Fruit fly (Drosophila melanogaster) whole organism, embryonic: ENCODE results near the gene CG43759.

Experiments used
- Awh ChIP-seq: fragments of 200-800 bp; sonication (Bioruptor generic); IDR thresholded peaks from 2 replicates; pipeline ENCODE4, ENCODE4 v1.3.6; 2022; ENCODE audit warnings: missing biosample characterization, missing genetic modification characterization
- C15 ChIP-seq: fragments of 200-800 bp; sonication (Bioruptor generic); IDR thresholded peaks from 3 replicates; pipeline ENCODE4 v1.3.6; 2022; ENCODE audit warnings: missing biosample characterization, missing genetic modification characterization
- CG10209 ChIP-seq: fragments of 200-800 bp; sonication (Bioruptor generic); optimal IDR thresholded peaks from 3 replicates; lab custom pipeline; 2017; ENCODE audit warnings: missing biosample characterization, mild to moderate bottlenecking, missing genetic modification characterization, missing genetic modification reagents
- CG1024 ChIP-seq: fragments of 200-800 bp; sonication (Bioruptor generic); IDR thresholded peaks from 2 replicates; pipeline ENCODE4 v1.3.6; 2022; ENCODE audit warnings: missing biosample characterization, missing genetic modification characterization
- CG10267 ChIP-seq: fragments of 200-800 bp; sonication (Bioruptor generic); optimal IDR thresholded peaks from 2 replicates; lab custom pipeline; 2018; ENCODE audit warnings: missing biosample characterization, mild to moderate bottlenecking, missing genetic modification characterization, moderate library complexity
- CG10979 ChIP-seq: fragments of 200-800 bp; sonication (Bioruptor generic); optimal IDR thresholded peaks from 2 replicates; lab custom pipeline; 2018; ENCODE audit warnings: missing biosample characterization, mild to moderate bottlenecking, missing genetic modification characterization, moderate library complexity
- CG11247 ChIP-seq: fragments of 200-800 bp; sonication (Bioruptor generic); IDR thresholded peaks from 2 replicates; pipeline ENCODE4 v1.3.6; 2022; ENCODE audit warnings: missing biosample characterization, missing genetic modification characterization
- CG11695 ChIP-seq: fragments of 200-800 bp; sonication (Bioruptor generic); IDR thresholded peaks from 3 replicates; pipeline ENCODE4 v1.3.6; 2022; ENCODE audit warnings: missing biosample characterization, missing genetic modification characterization
- CG11696 ChIP-seq: fragments of 200-800 bp; sonication (Bioruptor generic); IDR thresholded peaks from 2 replicates; pipeline ENCODE4 v1.3.6; 2022; ENCODE audit warnings: missing biosample characterization, missing genetic modification characterization
- CG1647 ChIP-seq: fragments of 200-800 bp; sonication (Bioruptor generic); optimal IDR thresholded peaks from 3 replicates; lab custom pipeline; 2016; ENCODE audit warnings: missing biosample characterization, missing genetic modification characterization
- CG16813 ChIP-seq: fragments of 200-800 bp; sonication (Bioruptor generic); IDR thresholded peaks from 3 replicates; pipeline ENCODE4 v1.3.6; 2022; ENCODE audit warnings: missing biosample characterization, missing genetic modification characterization; ENCODE audit not compliant: partially characterized antibody
- CG16815 ChIP-seq: fragments of 200-800 bp; sonication (Bioruptor generic); optimal IDR thresholded peaks from 3 replicates; lab custom pipeline; 2017; ENCODE audit warnings: missing biosample characterization, mild to moderate bottlenecking, missing genetic modification characterization
- CG16863 ChIP-seq: fragments of 200-800 bp; sonication (Bioruptor generic); optimal IDR thresholded peaks from 3 replicates; lab custom pipeline; 2016; ENCODE audit warnings: missing biosample characterization, missing genetic modification characterization
- CG17361 ChIP-seq: fragments of 200-800 bp; sonication (Bioruptor generic); IDR thresholded peaks from 3 replicates; pipeline ENCODE4 v1.3.6; 2022; ENCODE audit warnings: missing biosample characterization, missing genetic modification characterization
- CG30403 ChIP-seq: fragments of 200-800 bp; sonication (Bioruptor generic); optimal IDR thresholded peaks from 3 replicates; lab custom pipeline; 2016; ENCODE audit warnings: missing biosample characterization, missing genetic modification characterization
- CG3995 ChIP-seq: fragments of 200-800 bp; sonication (Bioruptor generic); optimal IDR thresholded peaks from 3 replicates; lab custom pipeline; 2016; ENCODE audit warnings: missing biosample characterization, missing genetic modification characterization
- CG4360 ChIP-seq: fragments of 200-800 bp; sonication (Bioruptor generic); IDR thresholded peaks from 2 replicates; pipeline ENCODE4 v1.3.6; 2022; ENCODE audit warnings: missing biosample characterization, missing genetic modification characterization
- CG6689 ChIP-seq: fragments of 200-800 bp; sonication (Bioruptor generic); IDR thresholded peaks from 2 replicates; pipeline ENCODE4 v1.3.6; 2022; ENCODE audit warnings: missing biosample characterization, missing genetic modification characterization
- CG9609 ChIP-seq: fragments of 200-800 bp; sonication (Bioruptor generic); optimal IDR thresholded peaks from 3 replicates; lab custom pipeline; 2016; ENCODE audit warnings: missing biosample characterization, missing genetic modification characterization
- Camta ChIP-seq: fragments of 200-800 bp; sonication (Bioruptor generic); optimal IDR thresholded peaks from 2 replicates; lab custom pipeline; 2016; ENCODE audit warnings: missing biosample characterization, missing genetic modification characterization
- D ChIP-seq, 2 experiments: fragments of 200-800 bp in 1 of 2; fragments of >200 bp in 1 of 2; sonication (Bioruptor generic) in 1 of 2; optimal IDR thresholded peaks; 2 replicates in 1 of 2; 3 replicates in 1 of 2; lab custom pipeline; 2017; ENCODE audit warnings: mild to moderate bottlenecking in 1 of 2, missing biosample characterization in 1 of 2, missing genetic modification characterization in 1 of 2, missing genetic modification reagents in 1 of 2
- HLH3B ChIP-seq: fragments of 200-800 bp; sonication (Bioruptor generic); IDR thresholded peaks from 2 replicates; pipeline ENCODE4 v1.3.6; 2022; ENCODE audit warnings: missing biosample characterization, missing genetic modification characterization
- MESR4 ChIP-seq: fragments of 200-800 bp; sonication (Bioruptor generic); optimal IDR thresholded peaks from 2 replicates; lab custom pipeline; 2018; ENCODE audit warnings: missing biosample characterization, mild to moderate bottlenecking, missing genetic modification characterization, moderate library complexity
- Med ChIP-seq: fragments of 200-800 bp; sonication (Bioruptor generic); peaks from one replicate; lab custom pipeline; 2016; ENCODE audit warnings: missing biosample characterization, missing genetic modification characterization, mild to moderate bottlenecking, inconsistent platforms, moderate library complexity
- NC2β ChIP-seq: fragments of 200-800 bp; sonication (Bioruptor generic); optimal IDR thresholded peaks from 2 replicates; lab custom pipeline; 2016; ENCODE audit warnings: missing biosample characterization, missing genetic modification characterization
- Optix ChIP-seq: fragments of 200-800 bp; sonication (Bioruptor generic); IDR thresholded peaks from 3 replicates; pipeline ENCODE4 v1.3.6; 2022; ENCODE audit warnings: missing biosample characterization, missing genetic modification characterization
- Pdp1 ChIP-seq, 2 experiments: fragments of 200-800 bp; sonication (Bioruptor generic); optimal IDR thresholded peaks; 3 replicates each; lab custom pipeline; 2016; ENCODE audit warnings: missing biosample characterization in 2 of 2, missing genetic modification characterization in 2 of 2, mild to moderate bottlenecking in 1 of 2, moderate library complexity in 1 of 2
- Rx ChIP-seq: fragments of 200-800 bp; sonication (Bioruptor generic); IDR thresholded peaks from 2 replicates; pipeline ENCODE4 v1.3.6; 2022; ENCODE audit warnings: missing biosample characterization, missing genetic modification characterization
- Scr ChIP-seq: fragments of 200-800 bp; sonication (Bioruptor generic); IDR thresholded peaks from 2 replicates; pipeline ENCODE4 v1.3.6; 2022; ENCODE audit warnings: missing biosample characterization, missing genetic modification characterization; ENCODE audit not compliant: partially characterized antibody
- Ssrp ChIP-seq: fragments of 200-800 bp; sonication (Bioruptor generic); optimal IDR thresholded peaks from 2 replicates; lab custom pipeline; 2018; ENCODE audit warnings: missing biosample characterization, mild to moderate bottlenecking, missing genetic modification characterization, moderate library complexity
- Xbp1 ChIP-seq: fragments of 200-800 bp; sonication (Bioruptor generic); optimal IDR thresholded peaks from 3 replicates; lab custom pipeline; 2016; ENCODE audit warnings: missing biosample characterization, mild to moderate bottlenecking, missing genetic modification characterization
- YL-1 ChIP-seq: fragments of 200-800 bp; sonication (Bioruptor generic); optimal IDR thresholded peaks from 3 replicates; lab custom pipeline; 2017; ENCODE audit warnings: missing biosample characterization, mild to moderate bottlenecking, missing genetic modification characterization
- bowl ChIP-seq: fragments of 200-800 bp; sonication (Bioruptor generic); IDR thresholded peaks from 2 replicates; pipeline ENCODE4 v1.3.6; 2022; ENCODE audit warnings: missing biosample characterization, missing genetic modification characterization
- btn ChIP-seq: fragments of 200-800 bp; sonication (Bioruptor generic); optimal IDR thresholded peaks from 2 replicates; lab custom pipeline; 2016; ENCODE audit warnings: missing biosample characterization, missing genetic modification characterization
- chn ChIP-seq: fragments of 200-800 bp; sonication (Bioruptor generic); optimal IDR thresholded peaks from 2 replicates; lab custom pipeline; 2016; ENCODE audit warnings: missing biosample characterization, missing genetic modification characterization
- dmrt11E ChIP-seq: fragments of 200-800 bp; sonication (Bioruptor generic); optimal IDR thresholded peaks from 3 replicates; lab custom pipeline; 2018; ENCODE audit warnings: missing biosample characterization, mild to moderate bottlenecking, missing genetic modification characterization, moderate library complexity
- en ChIP-seq: fragments of 200-800 bp; sonication (Bioruptor generic); optimal IDR thresholded peaks from 2 replicates; lab custom pipeline; 2016; ENCODE audit warnings: missing biosample characterization, missing genetic modification characterization
- ewg ChIP-seq: fragments of 200-800 bp; sonication (Bioruptor generic); optimal IDR thresholded peaks from 3 replicates; lab custom pipeline; 2017; ENCODE audit warnings: mild to moderate bottlenecking, missing biosample characterization, missing genetic modification reagents, missing genetic modification characterization
- gem ChIP-seq: fragments of 200-800 bp; sonication (Bioruptor generic); optimal IDR thresholded peaks from 2 replicates; lab custom pipeline; 2019; ENCODE audit warnings: missing biosample characterization, mild to moderate bottlenecking, missing genetic modification characterization, moderate library complexity
- gsb-n ChIP-seq: fragments of 200-800 bp; sonication (Bioruptor generic); optimal IDR thresholded peaks from 3 replicates; lab custom pipeline; 2018; ENCODE audit warnings: missing biosample characterization, mild to moderate bottlenecking, missing genetic modification characterization
- hth ChIP-seq: fragments of >200 bp; optimal IDR thresholded peaks from 2 replicates; lab custom pipeline; 2017; ENCODE audit warnings: inconsistent platforms
- jigr1 ChIP-seq: fragments of 200-800 bp; sonication (Bioruptor generic); IDR thresholded peaks from 3 replicates; pipeline ENCODE4 v1.3.6; 2022; ENCODE audit warnings: missing biosample characterization, missing genetic modification characterization
- nmo ChIP-seq: fragments of 200-800 bp; sonication (Bioruptor generic); optimal IDR thresholded peaks from 2 replicates; lab custom pipeline; 2018; ENCODE audit warnings: missing biosample characterization, mild to moderate bottlenecking, missing genetic modification characterization, moderate library complexity
- sc ChIP-seq, 3 experiments: fragments of >200 bp in 2 of 3; fragments of 200-800 bp in 1 of 3; sonication (Bioruptor generic) in 1 of 3; optimal IDR thresholded peaks; 2 replicates in 2 of 3; 3 replicates in 1 of 3; lab custom pipeline; 2017; ENCODE audit warnings: mild to moderate bottlenecking in 1 of 3, missing biosample characterization in 1 of 3, missing genetic modification characterization in 1 of 3, missing genetic modification reagents in 1 of 3
- sens-2 ChIP-seq: fragments of 200-800 bp; sonication (Bioruptor generic); IDR thresholded peaks from 2 replicates; pipeline ENCODE4 v1.3.6; 2022; ENCODE audit warnings: missing biosample characterization, missing genetic modification characterization
- sisA ChIP-seq: fragments of 200-800 bp; sonication (Bioruptor generic); IDR thresholded peaks from 2 replicates; pipeline ENCODE4 v1.3.6; 2022; ENCODE audit warnings: missing biosample characterization, missing genetic modification characterization
- stc ChIP-seq: fragments of 200-800 bp; sonication (Bioruptor generic); IDR thresholded peaks from 2 replicates; pipeline ENCODE4 v1.3.6; 2022; ENCODE audit warnings: missing biosample characterization, missing genetic modification characterization
- tgo ChIP-seq: fragments of 200-800 bp; sonication (Bioruptor generic); IDR thresholded peaks from 3 replicates; pipeline ENCODE4 v1.3.6; 2022; ENCODE audit warnings: missing biosample characterization, missing genetic modification characterization
- tin ChIP-seq: fragments of 200-800 bp; sonication (Bioruptor generic); optimal IDR thresholded peaks from 3 replicates; lab custom pipeline; 2016; ENCODE audit warnings: missing biosample characterization, missing genetic modification characterization
- ttk ChIP-seq: fragments of 200-800 bp; sonication (Bioruptor generic); IDR thresholded peaks from 2 replicates; pipeline ENCODE4 v2.1.2; 2022; ENCODE audit warnings: missing biosample characterization, missing genetic modification characterization

Gene CG43759

dm6 chrX:18923531-18923930, 6.6 kb upstream of the CG43759 start (continued):
- TF ChIP-seq D (optimal IDR thresholded peaks at IDR 0.05; lab: Kevin White, UChicago) (no peak), D (GFP tag; optimal IDR thresholded peaks at IDR 0.05; lab: Kevin White, UChicago) (peak; percentile 61), CG10979 (tag; lab: Kevin White, UChicago) (peak; percentile 77), CG16863 (GFP tag; lab: Kevin White, UChicago) (peak; percentile 18), chn (GFP tag; lab: Kevin White, UChicago) (peak; percentile 29), Ssrp (tag; lab: Kevin White, UChicago) (peak; percentile 57), gsb-n (tag; lab: Kevin White, UChicago) (peak; percentile 28), CG9609 (peak; percentile 40), sens-2 (GFP tag; lab: Robert Waterston, UW) (peak; percentile 77; the same call in 1 of the 2 replicates), Rx (GFP tag; lab: Robert Waterston, UW) (peak; percentile 59; the same call in 1 of the 2 replicates), CG1647 (peak; percentile 24), CG11247 (GFP tag; lab: Robert Waterston, UW) (peak; percentile 47), Awh (GFP tag; lab: Robert Waterston, UW) (peak; percentile 69), Optix (GFP tag; lab: Robert Waterston, UW) (peak; percentile 49; the same call in 2 of the 3 replicates), ttk (GFP tag; lab: Robert Waterston, UW) (peak; percentile 65), CG17361 (GFP tag; lab: Robert Waterston, UW) (peak; percentile 51), en (GFP tag; lab: Kevin White, UChicago) (no peak), Pdp1 (GFP tag; optimal IDR thresholded peaks at IDR 0.05; lab: Kevin White, UChicago) (peak; percentile 11 to 41), C15 (GFP tag; lab: Robert Waterston, UW) (no peak), Xbp1 (GFP tag; lab: Kevin White, UChicago) (peak; percentile 51), nmo (GFP tag; lab: Kevin White, UChicago) (peak; percentile 62), CG6689 (GFP tag; lab: Robert Waterston, UW) (peak; percentile 71), hth (lab: Kevin White, UChicago) (no peak), CG30403 (peak; percentile 50), MESR4 (GFP tag; lab: Kevin White, UChicago) (no peak), CG11696 (GFP tag; lab: Robert Waterston, UW) (no peak), CG1024 (peak; percentile 65), Med (GFP tag; lab: Kevin White, UChicago) (peak; percentile 85), CG16815 (GFP tag; lab: Kevin White, UChicago) (peak; percentile 33), Scr (GFP tag; lab: Robert Waterston, UW) (no peak), CG4360 (GFP tag; lab: Robert Waterston, UW) (0 out of 2 replicates have a peak, but pooled peaks have one; percentile 30), CG10267 (tag; lab: Kevin White, UChicago) (peak; percentile 51), HLH3B (GFP tag; lab: Robert Waterston, UW) (peak; percentile 62), gem (tag; lab: Kevin White, UChicago) (peak; percentile 73), sc (optimal IDR thresholded peaks at IDR 0.05; lab: Kevin White, UChicago) (no peak), sc (GFP tag; optimal IDR thresholded peaks at IDR 0.05; lab: Kevin White, UChicago) (peak; percentile 40), bowl (0 out of 2 replicates have a peak, but pooled peaks have one; percentile 7), CG10209 (GFP tag; lab: Kevin White, UChicago) (peak; percentile 47), CG3995 (GFP tag; lab: Kevin White, UChicago) (no peak), tin (GFP tag; lab: Kevin White, UChicago) (peak; percentile 64), CG11695 (GFP tag; lab: Robert Waterston, UW) (peak; percentile 45; the same call in 1 of the 3 replicates), CG16813 (no peak), stc (GFP tag; lab: Robert Waterston, UW) (peak; percentile 37), btn (GFP tag; lab: Kevin White, UChicago) (peak; percentile 39), ewg (GFP tag; lab: Kevin White, UChicago) (peak; percentile 41), tgo (GFP tag; lab: Robert Waterston, UW) (peak; percentile 57; the same call in 2 of the 3 replicates), YL-1 (GFP tag; lab: Kevin White, UChicago) (no peak), NC2β (GFP tag; lab: Kevin White, UChicago) (peak; percentile 5), sisA (peak; percentile 77), Camta (GFP tag; lab: Kevin White, UChicago) (peak; percentile 11), dmrt11E (tag; lab: Kevin White, UChicago) (peak; percentile 68), jigr1 (GFP tag; lab: Robert Waterston, UW) (peak; percentile 55; the same call in 1 of the 3 replicates)
